Fruit fly (Drosophila melanogaster) whole organism: ENCODE results near the gene CG11885.

ENCODE experiments used
- CG8478 ChIP-seq: fragments of >200 bp; optimal IDR thresholded peaks from 2 replicates; lab custom pipeline; 2018; ENCODE audit warnings: inconsistent platforms
- Dll ChIP-seq: fragments of >200 bp; optimal IDR thresholded peaks from 2 replicates; lab custom pipeline; 2017
- EcR ChIP-seq, 2 experiments: fragments of >200 bp; optimal IDR thresholded peaks; 2 replicates each; lab custom pipeline; 2017; ENCODE audit warnings: missing biosample characterization in 2 of 2, missing genetic modification characterization in 2 of 2, missing genetic modification reagents in 2 of 2
- pan ChIP-seq: fragments of >200 bp; optimal IDR thresholded peaks from 2 replicates; lab custom pipeline; 2017
- usp ChIP-seq: fragments of >200 bp; optimal IDR thresholded peaks from 2 replicates; lab custom pipeline; 2017; ENCODE audit warnings: missing biosample characterization, missing genetic modification characterization, mixed read lengths

DNA sequence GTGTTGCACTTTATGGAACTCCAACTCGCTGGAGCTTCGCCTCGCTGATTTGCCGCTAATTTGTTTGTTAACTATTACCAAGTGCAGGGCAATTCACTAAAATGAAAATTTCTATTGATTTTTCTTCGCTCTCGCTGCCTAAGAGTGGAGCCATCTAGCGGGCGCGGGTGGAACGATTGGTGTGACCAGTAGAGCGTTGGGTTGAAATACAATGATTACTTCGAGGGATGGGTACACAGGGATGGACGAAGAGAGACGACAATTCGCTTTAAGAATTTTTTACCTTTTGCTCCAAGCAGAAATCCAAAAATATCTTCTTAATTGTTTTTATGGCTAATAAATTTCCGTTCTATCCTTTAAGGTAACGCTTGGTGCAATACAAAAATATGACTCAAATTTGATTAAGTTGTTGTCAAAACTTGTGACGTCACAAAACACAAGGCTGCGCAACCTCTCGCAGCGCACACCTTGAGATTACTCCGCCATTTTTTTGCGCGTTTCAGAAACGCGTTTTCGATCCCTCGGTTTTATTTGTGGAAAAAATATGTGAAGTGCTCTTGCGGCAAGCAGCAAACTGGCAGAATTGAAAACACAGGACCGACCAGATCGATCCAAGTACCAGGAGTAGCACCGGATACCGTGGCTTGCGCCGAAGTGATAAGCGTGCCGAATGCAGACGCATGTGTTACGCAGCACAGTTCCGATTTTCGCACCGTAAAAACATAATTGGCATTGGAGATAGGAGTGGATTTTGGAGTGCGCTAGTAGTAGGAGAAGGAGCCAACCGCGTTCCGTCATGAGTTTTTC, 6.5 kb downstream of the CG11885 start, which contains the start of the genes AP-2alpha and ebi:
- TF ChIP-seq Dll (no peak), EcR (GFP tag; optimal IDR thresholded peaks at IDR 0.05; lab: Kevin White, UChicago) (no peak), usp (GFP tag; lab: Kevin White, UChicago) (no peak), CG8478 (no peak), pan (lab: Kevin White, UChicago) (no peak)
